Fruit fly (Drosophila melanogaster) whole organism, embryonic: ENCODE data around the gene AstA.

Source experiments
- Atf-2 ChIP-seq: fragments of 200-800 bp; sonication (Bioruptor generic); optimal IDR thresholded peaks from 2 replicates; lab custom pipeline; 2016; ENCODE audit warnings: missing biosample characterization, missing genetic modification characterization
- BEAF-32 ChIP-seq: fragments of 200-800 bp; sonication (Bioruptor generic); optimal IDR thresholded peaks from 3 replicates; lab custom pipeline; 2017; ENCODE audit warnings: missing biosample characterization, missing genetic modification characterization, mild to moderate bottlenecking, moderate library complexity, missing genetic modification reagents
- C15 ChIP-seq: fragments of 200-800 bp; sonication (Bioruptor generic); IDR thresholded peaks from 3 replicates; pipeline ENCODE4 v1.3.6; 2022; ENCODE audit warnings: missing biosample characterization, missing genetic modification characterization
- CG11398 ChIP-seq: fragments of 200-800 bp; sonication (Bioruptor generic); optimal IDR thresholded peaks from 2 replicates; lab custom pipeline; 2016; ENCODE audit warnings: missing biosample characterization, missing genetic modification characterization
- CG12155 ChIP-seq: fragments of 200-800 bp; sonication (Bioruptor generic); optimal IDR thresholded peaks from 3 replicates; lab custom pipeline; 2016; ENCODE audit warnings: missing biosample characterization, missing genetic modification characterization
- CG13424 ChIP-seq: fragments of 200-800 bp; sonication (Bioruptor generic); optimal IDR thresholded peaks from 2 replicates; lab custom pipeline; 2019; ENCODE audit warnings: missing biosample characterization, mild to moderate bottlenecking, missing genetic modification characterization, moderate library complexity
- CG14014 ChIP-seq: fragments of 200-800 bp; sonication (Bioruptor generic); IDR thresholded peaks from 2 replicates; pipeline ENCODE4 v1.3.6; 2022; ENCODE audit warnings: missing biosample characterization, missing genetic modification characterization
- CG14441 ChIP-seq: fragments of 200-800 bp; sonication (Bioruptor generic); IDR thresholded peaks from 2 replicates; pipeline ENCODE4 v1.3.6; 2022; ENCODE audit warnings: missing biosample characterization, missing genetic modification characterization
- CG14667 ChIP-seq: fragments of 200-800 bp; sonication (Bioruptor generic); IDR thresholded peaks from 2 replicates; pipeline ENCODE4 v1.3.6; 2022; ENCODE audit warnings: missing biosample characterization, missing genetic modification characterization
- CG17568 ChIP-seq: fragments of 200-800 bp; sonication (Bioruptor generic); optimal IDR thresholded peaks from 2 replicates; lab custom pipeline; 2018; ENCODE audit warnings: missing biosample characterization, mild to moderate bottlenecking, missing genetic modification characterization, moderate library complexity
- CG17829 ChIP-seq: fragments of 200-800 bp; optimal IDR thresholded peaks from 2 replicates; lab custom pipeline; 2019; ENCODE audit warnings: missing biosample characterization, mild to moderate bottlenecking, missing genetic modification characterization, moderate library complexity
- CG18619 ChIP-seq: fragments of 200-800 bp; sonication (Bioruptor generic); optimal IDR thresholded peaks from 3 replicates; lab custom pipeline; 2017; ENCODE audit warnings: missing biosample characterization, mild to moderate bottlenecking, missing genetic modification characterization
- CG18764 ChIP-seq: fragments of 200-800 bp; sonication (Bioruptor generic); optimal IDR thresholded peaks from 3 replicates; lab custom pipeline; 2016; ENCODE audit warnings: missing biosample characterization, missing genetic modification characterization
- CG2116 ChIP-seq: fragments of 200-800 bp; sonication (Bioruptor generic); optimal IDR thresholded peaks from 3 replicates; lab custom pipeline; 2018; ENCODE audit warnings: missing biosample characterization, mild to moderate bottlenecking, missing genetic modification characterization
- CG34224 ChIP-seq: fragments of 200-800 bp; sonication (Bioruptor generic); IDR thresholded peaks from 3 replicates; pipeline ENCODE4 v1.3.6; 2022; ENCODE audit warnings: missing biosample characterization, missing genetic modification characterization; ENCODE audit not compliant: partially characterized antibody
- CG34422 ChIP-seq: fragments of 200-800 bp; sonication (Bioruptor generic); IDR thresholded peaks from 3 replicates; pipeline ENCODE4 v1.3.6; 2022; ENCODE audit warnings: missing biosample characterization, missing genetic modification characterization
- CG4328 ChIP-seq: fragments of 200-800 bp; sonication (Bioruptor generic); optimal IDR thresholded peaks from 3 replicates; lab custom pipeline; 2017; ENCODE audit warnings: missing biosample characterization, missing genetic modification reagents, missing genetic modification characterization
- CG6765 ChIP-seq: fragments of 200-800 bp; sonication (Bioruptor generic); optimal IDR thresholded peaks from 3 replicates; lab custom pipeline; 2017; ENCODE audit warnings: missing biosample characterization, mild to moderate bottlenecking, missing genetic modification characterization
- CG7963 ChIP-seq: fragments of 200-800 bp; sonication (Bioruptor generic); IDR thresholded peaks from 3 replicates; pipeline ENCODE4 v1.3.6; 2022; ENCODE audit warnings: missing biosample characterization, missing genetic modification characterization; ENCODE audit not compliant: partially characterized antibody
- CG8281 ChIP-seq: fragments of 200-800 bp; sonication (Bioruptor generic); optimal IDR thresholded peaks from 2 replicates; lab custom pipeline; 2018; ENCODE audit warnings: missing biosample characterization, mild to moderate bottlenecking, missing genetic modification characterization, moderate library complexity
- CG8478 ChIP-seq: fragments of >200 bp; optimal IDR thresholded peaks from 2 replicates; lab custom pipeline; 2018
- CG9609 ChIP-seq: fragments of 200-800 bp; sonication (Bioruptor generic); optimal IDR thresholded peaks from 3 replicates; lab custom pipeline; 2016; ENCODE audit warnings: missing biosample characterization, missing genetic modification characterization
- CG9727 ChIP-seq: fragments of 200-800 bp; sonication (Bioruptor generic); optimal IDR thresholded peaks from 3 replicates; lab custom pipeline; 2017; ENCODE audit warnings: missing biosample characterization, mild to moderate bottlenecking, missing genetic modification characterization
- CG9932 ChIP-seq: fragments of 200-800 bp; sonication (Bioruptor generic); IDR thresholded peaks from 2 replicates; pipeline ENCODE4 v1.3.6; 2022; ENCODE audit warnings: missing biosample characterization, missing genetic modification characterization
- Dbx ChIP-seq: fragments of 200-800 bp; sonication (Bioruptor generic); IDR thresholded peaks from 3 replicates; pipeline ENCODE4 v1.3.6; 2022; ENCODE audit warnings: missing biosample characterization, missing genetic modification characterization
- Dip3 ChIP-seq: fragments of 200-800 bp; sonication (Bioruptor generic); optimal IDR thresholded peaks from 3 replicates; lab custom pipeline; 2016; ENCODE audit warnings: missing biosample characterization, missing genetic modification characterization
- E2f2 ChIP-seq: fragments of 200-800 bp; sonication (Bioruptor generic); IDR thresholded peaks from 2 replicates; pipeline ENCODE4 v1.3.6; 2022; ENCODE audit warnings: missing biosample characterization, missing genetic modification characterization
- Elba2 ChIP-seq: fragments of 200-800 bp; sonication (Bioruptor generic); optimal IDR thresholded peaks from 3 replicates; lab custom pipeline; 2016; ENCODE audit warnings: missing biosample characterization, missing genetic modification characterization
- HmgZ ChIP-seq: fragments of 200-800 bp; sonication (Bioruptor generic); optimal IDR thresholded peaks from 2 replicates; lab custom pipeline; 2018; ENCODE audit warnings: missing biosample characterization, mild to moderate bottlenecking, missing genetic modification characterization
- Kr ChIP-seq: fragments of 200-800 bp; sonication (Bioruptor generic); optimal IDR thresholded peaks from 2 replicates; lab custom pipeline; 2017; ENCODE audit warnings: missing biosample characterization, mild to moderate bottlenecking, missing genetic modification characterization
- MBD-R2 ChIP-seq: fragments of 200-800 bp; sonication (Bioruptor generic); IDR thresholded peaks from 2 replicates; pipeline ENCODE4 v1.3.6; 2022; ENCODE audit warnings: missing biosample characterization, missing genetic modification characterization
- MESR4 ChIP-seq: fragments of 200-800 bp; sonication (Bioruptor generic); optimal IDR thresholded peaks from 2 replicates; lab custom pipeline; 2018; ENCODE audit warnings: missing biosample characterization, mild to moderate bottlenecking, missing genetic modification characterization, moderate library complexity
- Mad ChIP-seq: fragments of 200-800 bp; sonication (Bioruptor generic); optimal IDR thresholded peaks from 2 replicates; lab custom pipeline; 2016; ENCODE audit warnings: missing biosample characterization, missing genetic modification characterization
- Rfx ChIP-seq: fragments of 200-800 bp; sonication (Bioruptor generic); IDR thresholded peaks from 2 replicates; pipeline ENCODE4 v1.3.6; 2022; ENCODE audit warnings: missing biosample characterization, missing genetic modification characterization
- Scr ChIP-seq: fragments of 200-800 bp; sonication (Bioruptor generic); IDR thresholded peaks from 2 replicates; pipeline ENCODE4 v1.3.6; 2022; ENCODE audit warnings: missing biosample characterization, missing genetic modification characterization; ENCODE audit not compliant: partially characterized antibody
- Sry-β ChIP-seq: fragments of 200-800 bp; sonication (Bioruptor generic); optimal IDR thresholded peaks from 2 replicates; lab custom pipeline; 2018; ENCODE audit warnings: missing biosample characterization, mild to moderate bottlenecking, missing genetic modification characterization, moderate library complexity
- Sry-δ ChIP-seq: fragments of 200-800 bp; sonication (Bioruptor generic); optimal IDR thresholded peaks from 2 replicates; lab custom pipeline; 2016; ENCODE audit warnings: missing biosample characterization, missing genetic modification characterization
- chinmo ChIP-seq: fragments of 200-800 bp; sonication (Bioruptor generic); IDR thresholded peaks from 4 replicates; pipeline ENCODE4 v1.3.6; 2022; ENCODE audit warnings: missing biosample characterization, missing genetic modification characterization; ENCODE audit not compliant: partially characterized antibody
- chm ChIP-seq: fragments of 200-800 bp; sonication (Bioruptor generic); IDR thresholded peaks from 2 replicates; pipeline ENCODE4 v1.3.6; 2022; ENCODE audit warnings: missing biosample characterization, missing genetic modification characterization
- dpn ChIP-seq, 2 experiments: fragments of 200-800 bp; sonication (Bioruptor generic); optimal IDR thresholded peaks; 3 replicates each; lab custom pipeline; 2016; ENCODE audit warnings: missing biosample characterization in 2 of 2, missing genetic modification characterization in 2 of 2
- dysf ChIP-seq: fragments of 200-800 bp; sonication (Bioruptor generic); IDR thresholded peaks from 3 replicates; pipeline ENCODE4 v1.3.6; 2022; ENCODE audit warnings: missing biosample characterization, missing genetic modification characterization
- gem ChIP-seq: fragments of 200-800 bp; sonication (Bioruptor generic); optimal IDR thresholded peaks from 2 replicates; lab custom pipeline; 2019; ENCODE audit warnings: missing biosample characterization, mild to moderate bottlenecking, missing genetic modification characterization, moderate library complexity
- hb ChIP-seq: fragments of 200-800 bp; sonication (Bioruptor generic); IDR thresholded peaks from 3 replicates; pipeline ENCODE4 v1.3.6; 2022; ENCODE audit warnings: missing biosample characterization, missing genetic modification characterization; ENCODE audit not compliant: partially characterized antibody
- jumu ChIP-seq: fragments of 200-800 bp; sonication (Bioruptor generic); optimal IDR thresholded peaks from 3 replicates; lab custom pipeline; 2016; ENCODE audit warnings: missing biosample characterization, missing genetic modification characterization
- lola ChIP-seq, 3 experiments: fragments of >200 bp in 2 of 3; fragments of 200-800 bp in 1 of 3; sonication (Bioruptor generic) in 1 of 3; optimal IDR thresholded peaks; 2 replicates each; lab custom pipeline; 2017 to 2019; ENCODE audit warnings: missing biosample characterization in 3 of 3, missing genetic modification characterization in 3 of 3, mild to moderate bottlenecking in 1 of 3, moderate library complexity in 1 of 3
- mld ChIP-seq: fragments of 200-800 bp; sonication (Bioruptor generic); IDR thresholded peaks from 3 replicates; pipeline ENCODE4 v1.3.6; 2022; ENCODE audit warnings: missing biosample characterization, missing genetic modification characterization; ENCODE audit not compliant: partially characterized antibody
- peb ChIP-seq: fragments of 200-800 bp; sonication (Bioruptor generic); IDR thresholded peaks from 2 replicates; pipeline ENCODE4 v1.3.6; 2022; ENCODE audit warnings: missing biosample characterization, missing genetic modification characterization
- pnt ChIP-seq: fragments of 200-800 bp; sonication (Bioruptor generic); optimal IDR thresholded peaks from 3 replicates; lab custom pipeline; 2016; ENCODE audit warnings: missing biosample characterization, missing genetic modification characterization
- sens-2 ChIP-seq: fragments of 200-800 bp; sonication (Bioruptor generic); IDR thresholded peaks from 2 replicates; pipeline ENCODE4 v1.3.6; 2022; ENCODE audit warnings: missing biosample characterization, missing genetic modification characterization
- tna ChIP-seq: fragments of 200-800 bp; sonication (Bioruptor generic); IDR thresholded peaks from 2 replicates; pipeline ENCODE4 v1.3.6; 2022; ENCODE audit warnings: missing biosample characterization, missing genetic modification characterization; ENCODE audit not compliant: partially characterized antibody

Gene AstA

DNA sequence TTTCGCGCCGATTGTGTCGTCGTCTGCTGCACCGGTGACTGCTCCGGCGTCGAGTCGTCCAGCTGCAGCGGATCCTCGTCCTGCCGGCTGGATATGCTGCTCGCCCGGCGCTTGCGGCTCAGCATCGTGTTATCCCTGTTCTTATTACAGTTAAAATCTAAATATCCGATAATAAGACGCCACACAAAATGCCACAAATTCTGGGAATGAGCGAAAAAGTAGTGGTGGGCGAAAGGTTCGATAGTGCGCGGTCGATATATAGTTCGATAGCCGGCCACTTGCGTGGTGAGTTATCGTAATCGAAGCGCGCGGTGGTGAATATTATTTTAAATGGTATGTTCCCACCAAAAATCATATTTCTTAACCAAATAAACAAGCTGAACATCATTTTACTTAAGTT is 40.2 kb upstream of the AstA start, which contains the start of gene polybromo (continued):
- TF ChIP-seq CG8281 (no peak), CG14014 (GFP tag; lab: Robert Waterston, UW) (no peak), CG14667 (GFP tag; lab: Robert Waterston, UW) (no peak), lola (GFP tag; optimal IDR thresholded peaks at IDR 0.05; lab: Kevin White, UChicago) (no peak), Dip3 (no peak), CG17829 (tag; lab: Kevin White, UChicago) (peak; percentile 37), BEAF-32 (GFP tag; lab: Kevin White, UChicago) (peak; percentile 76), jumu (GFP tag; lab: Kevin White, UChicago) (peak; percentile 30), MBD-R2 (GFP tag; lab: Robert Waterston, UW) (peak; percentile 88), hb (peak; percentile 77; the same call in 1 of the 3 replicates), CG18764 (GFP tag; lab: Kevin White, UChicago) (no peak), CG9609 (no peak), CG9932 (peak; percentile 36; the same call in 1 of the 2 replicates), CG7963 (GFP tag; lab: Robert Waterston, UW) (peak; percentile 75), tna (peak; percentile 78), CG4328 (GFP tag; lab: Kevin White, UChicago) (no peak), mld (peak; percentile 74; the same call in 1 of the 3 replicates), dpn (GFP tag; optimal IDR thresholded peaks at IDR 0.05; lab: Kevin White, UChicago) (peak in 1 of 2 experiments; percentile 2), Rfx (GFP tag; lab: Robert Waterston, UW) (no peak), Sry-δ (GFP tag; lab: Kevin White, UChicago) (peak; percentile 97), CG34422 (GFP tag; lab: Robert Waterston, UW) (peak; percentile 84), Scr (GFP tag; lab: Robert Waterston, UW) (peak; percentile 90), Dbx (GFP tag; lab: Robert Waterston, UW) (peak; percentile 16; the same call in 1 of the 3 replicates), HmgZ (tag; lab: Kevin White, UChicago) (peak; percentile 0), Mad (GFP tag; lab: Kevin White, UChicago) (no peak), Elba2 (GFP tag; lab: Kevin White, UChicago) (peak; percentile 32), CG2116 (peak; percentile 43), dysf (GFP tag; lab: Robert Waterston, UW) (no peak), CG11398 (GFP tag; lab: Kevin White, UChicago) (no peak), E2f2 (GFP tag; lab: Robert Waterston, UW) (peak; percentile 95), chinmo (GFP tag; lab: Robert Waterston, UW) (peak; percentile 93)
- TF ChIP-seq, all 482 proteins: peak for 74

DNA sequence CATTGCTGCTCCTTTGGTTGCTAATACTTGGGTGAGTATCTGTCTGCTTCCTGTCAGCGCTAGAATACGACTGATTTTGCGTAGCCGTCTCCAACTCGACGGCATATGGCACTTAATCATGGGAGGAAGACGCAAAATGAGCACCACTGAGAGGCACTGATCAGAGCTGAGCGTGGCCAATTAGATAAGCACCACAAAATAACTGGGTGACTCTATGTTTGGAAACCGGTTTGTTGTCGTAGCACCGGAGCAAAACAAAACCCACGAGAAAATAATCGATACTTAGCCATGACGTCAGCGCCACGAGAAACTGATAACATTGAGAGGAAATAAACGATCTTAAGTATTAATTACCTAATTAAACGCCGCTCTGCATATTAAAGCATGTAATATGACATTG is 34.6 kb upstream of the AstA start, which contains the start of gene Ude:
TSS of gene Ude (minus strand) at position 166 of the 400 bp plus-strand sequence.
- no peak for TF ChIP-seq CG9727 (GFP tag; lab: Kevin White, UChicago)
- no peak for TF ChIP-seq C15 (GFP tag; lab: Robert Waterston, UW)
- TF ChIP-seq hb, result no peak
- peak; percentile 49; the same call in 1 of the 2 replicates for TF ChIP-seq chm (GFP tag; lab: Robert Waterston, UW)
- no peak for TF ChIP-seq Elba2 (GFP tag; lab: Kevin White, UChicago)
- TF ChIP-seq CG4328 (GFP tag; lab: Kevin White, UChicago), result no peak
- no peak for TF ChIP-seq CG14441 (GFP tag; lab: Robert Waterston, UW)
- no peak for TF ChIP-seq peb (GFP tag; lab: Robert Waterston, UW)
- peak; percentile 42; the same call in 2 of the 3 replicates for TF ChIP-seq CG34224 (GFP tag; lab: Robert Waterston, UW)
- no peak for TF ChIP-seq CG12155
- TF ChIP-seq CG14667 (GFP tag; lab: Robert Waterston, UW), result no peak
- no peak for TF ChIP-seq sens-2 (GFP tag; lab: Robert Waterston, UW)
- no peak for TF ChIP-seq CG18619 (GFP tag; lab: Kevin White, UChicago)
- TF ChIP-seq MESR4 (GFP tag; lab: Kevin White, UChicago), result peak; percentile 1
- TF ChIP-seq Sry-β, result peak; percentile 8
- TF ChIP-seq CG6765 (GFP tag; lab: Kevin White, UChicago), result peak; percentile 18
- TF ChIP-seq CG8478 (lab: Kevin White, UChicago), result no peak
- TF ChIP-seq pnt (GFP tag; lab: Kevin White, UChicago), result no peak
- no peak for TF ChIP-seq CG13424
- TF ChIP-seq Atf-2 (GFP tag; lab: Kevin White, UChicago), result no peak
- no peak for TF ChIP-seq CG17568 (GFP tag; lab: Kevin White, UChicago)
- TF ChIP-seq Kr (GFP tag; lab: Kevin White, UChicago), result no peak
- no peak for TF ChIP-seq gem (tag; lab: Kevin White, UChicago)
- TF ChIP-seq Rfx (GFP tag; lab: Robert Waterston, UW), result 0 out of 2 replicates have a peak, but pooled peaks have one; percentile 23
